Fruit fly (Drosophila melanogaster) whole organism, prepupa: ENCODE results near the gene MRG15.

ENCODE experiments used
- CG10669 ChIP-seq: fragments of 200-800 bp; sonication (Bioruptor generic); optimal IDR thresholded peaks from 3 replicates; lab custom pipeline; 2018; ENCODE audit warnings: missing biosample characterization, mild to moderate bottlenecking, missing genetic modification characterization, moderate library complexity
- CG11294 ChIP-seq: fragments of 200-800 bp; sonication (Bioruptor generic); IDR thresholded peaks from 2 replicates; pipeline ENCODE4 v1.3.6; 2022; ENCODE audit warnings: missing biosample characterization, missing genetic modification characterization
- CG11762 ChIP-seq: fragments of 200-800 bp; sonication (Bioruptor generic); optimal IDR thresholded peaks from 3 replicates; lab custom pipeline; 2016; ENCODE audit warnings: missing biosample characterization, missing genetic modification characterization; ENCODE audit not compliant: insufficient read depth
- CG15336 ChIP-seq: fragments of 200-800 bp; sonication (Bioruptor generic); IDR thresholded peaks from 2 replicates; pipeline ENCODE4 v1.3.6; 2022; ENCODE audit warnings: missing biosample characterization, missing genetic modification characterization
- CG1621 ChIP-seq: fragments of 200-800 bp; sonication (Bioruptor generic); optimal IDR thresholded peaks from 3 replicates; lab custom pipeline; 2018; ENCODE audit warnings: missing biosample characterization, mild to moderate bottlenecking, missing genetic modification characterization
- CG3032 ChIP-seq: fragments of 200-800 bp; optimal IDR thresholded peaks from 2 replicates; lab custom pipeline; 2019; ENCODE audit warnings: missing biosample characterization, mild to moderate bottlenecking, missing genetic modification characterization, moderate library complexity
- CG4318 ChIP-seq: fragments of 200-800 bp; sonication (Bioruptor generic); optimal IDR thresholded peaks from 3 replicates; lab custom pipeline; 2017; ENCODE audit warnings: missing biosample characterization, mild to moderate bottlenecking, missing genetic modification characterization
- CG6163 ChIP-seq: fragments of 200-800 bp; sonication (Bioruptor generic); IDR thresholded peaks from 3 replicates; pipeline ENCODE4 v1.3.6; 2022; ENCODE audit warnings: missing biosample characterization, missing genetic modification characterization
- CG6792 ChIP-seq: fragments of 200-800 bp; sonication (Bioruptor generic); optimal IDR thresholded peaks from 3 replicates; lab custom pipeline; 2016; ENCODE audit warnings: missing biosample characterization, missing genetic modification characterization
- CG6854 ChIP-seq: fragments of 200-800 bp; sonication (Bioruptor generic); optimal IDR thresholded peaks from 2 replicates; lab custom pipeline; 2017; ENCODE audit warnings: missing biosample characterization, mild to moderate bottlenecking, missing genetic modification characterization
- Eip78C ChIP-seq: fragments of 200-800 bp; sonication (Bioruptor generic); peaks from one replicate; lab custom pipeline; 2016; ENCODE audit warnings: missing biosample characterization, missing genetic modification characterization
- Ets21C ChIP-seq: fragments of 200-800 bp; sonication (Bioruptor generic); optimal IDR thresholded peaks from 3 replicates; lab custom pipeline; 2016; ENCODE audit warnings: missing biosample characterization, missing genetic modification characterization
- Hr39 ChIP-seq: fragments of 200-800 bp; sonication (Bioruptor generic); optimal IDR thresholded peaks from 2 replicates; lab custom pipeline; 2016; ENCODE audit warnings: missing biosample characterization, missing genetic modification characterization
- Hr4 ChIP-seq: fragments of 200-800 bp; sonication (Bioruptor generic); optimal IDR thresholded peaks from 3 replicates; lab custom pipeline; 2016; ENCODE audit warnings: missing biosample characterization, missing genetic modification characterization
- OdsH ChIP-seq: fragments of 200-800 bp; sonication (Bioruptor generic); optimal IDR thresholded peaks from 3 replicates; lab custom pipeline; 2016; ENCODE audit warnings: missing biosample characterization, missing genetic modification characterization
- achi ChIP-seq: fragments of 200-800 bp; sonication (Bioruptor generic); optimal IDR thresholded peaks from 3 replicates; lab custom pipeline; 2016; ENCODE audit warnings: missing biosample characterization, missing genetic modification characterization
- cyc ChIP-seq: fragments of 200-800 bp; sonication (Bioruptor generic); optimal IDR thresholded peaks from 3 replicates; lab custom pipeline; 2016; ENCODE audit warnings: missing biosample characterization, missing genetic modification characterization
- dac ChIP-seq: fragments of 200-800 bp; sonication (Bioruptor generic); optimal IDR thresholded peaks from 2 replicates; lab custom pipeline; 2017; ENCODE audit warnings: missing biosample characterization, mild to moderate bottlenecking, missing genetic modification characterization
- eg ChIP-seq: fragments of 200-800 bp; sonication (Bioruptor generic); IDR thresholded peaks from 3 replicates; pipeline ENCODE4 v1.3.6; 2022; ENCODE audit warnings: missing biosample characterization, missing genetic modification characterization
- fd59A ChIP-seq: fragments of 200-800 bp; sonication (Bioruptor generic); optimal IDR thresholded peaks from 2 replicates; lab custom pipeline; 2017; ENCODE audit warnings: missing biosample characterization, mild to moderate bottlenecking, missing genetic modification characterization, missing genetic modification reagents
- ss ChIP-seq, 2 experiments: fragments of 200-800 bp; sonication (Bioruptor generic); optimal IDR thresholded peaks; 2 replicates in 1 of 2; 3 replicates in 1 of 2; lab custom pipeline; 2017 to 2018; ENCODE audit warnings: mild to moderate bottlenecking in 2 of 2, missing biosample characterization in 2 of 2, missing genetic modification characterization in 2 of 2, moderate library complexity in 1 of 2
- topi ChIP-seq: fragments of 200-800 bp; sonication (Bioruptor generic); optimal IDR thresholded peaks from 3 replicates; lab custom pipeline; 2016; ENCODE audit warnings: missing biosample characterization, missing genetic modification characterization
- vri ChIP-seq: fragments of 200-800 bp; sonication (Bioruptor generic); optimal IDR thresholded peaks from 3 replicates; lab custom pipeline; 2016; ENCODE audit warnings: missing biosample characterization, mild to moderate bottlenecking, missing genetic modification characterization

Gene MRG15

DNA sequence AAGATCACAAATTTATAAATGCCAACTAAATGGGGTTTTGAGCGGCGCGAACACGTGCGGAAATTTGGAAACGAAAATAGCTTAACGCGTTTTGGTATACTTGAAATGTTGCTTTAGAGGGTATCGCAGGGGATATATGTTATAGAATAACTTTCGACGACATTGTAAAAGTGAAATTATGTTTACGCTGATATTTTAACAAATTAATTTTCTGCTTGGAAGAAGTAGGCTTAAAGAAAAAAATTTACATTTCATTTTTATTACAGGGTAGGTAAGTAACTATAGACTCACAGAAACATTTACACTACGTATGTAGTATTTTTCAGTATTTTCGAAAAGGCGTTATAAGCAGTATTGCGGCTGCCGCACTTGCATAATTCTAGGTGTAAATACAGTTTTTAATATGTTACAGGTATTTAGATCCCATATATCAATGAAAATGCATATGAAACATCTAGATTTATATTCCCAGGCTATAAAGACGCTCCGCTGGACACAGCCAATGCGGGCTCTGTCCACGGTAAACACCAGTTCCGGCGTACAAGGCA is 48.5 kb downstream of the MRG15 start, which contains the start of the genes Art3 and mRpS10 (continued):
- TF ChIP-seq fd59A (peak; percentile 100), CG11294 (GFP tag; lab: Robert Waterston, UW) (peak; percentile 100), CG1621 (peak; percentile 99), ss (GFP tag; optimal IDR thresholded peaks at IDR 0.05; lab: Kevin White, UChicago) (peak; percentile 99 to 100), topi (GFP tag; lab: Kevin White, UChicago) (peak; percentile 100), OdsH (GFP tag; lab: Kevin White, UChicago) (peak; percentile 100), Hr4 (peak; percentile 100), eg (GFP tag; lab: Robert Waterston, UW) (peak; percentile 100), CG15336 (GFP tag; lab: Robert Waterston, UW) (peak; percentile 100), achi (peak; percentile 99), Ets21C (peak; percentile 100), CG6854 (peak; percentile 99), vri (peak; percentile 99), cyc (peak; percentile 100), CG6163 (GFP tag; lab: Robert Waterston, UW) (peak; percentile 100), Eip78C (GFP tag; lab: Kevin White, UChicago) (peak; percentile 100), CG6792 (GFP tag; lab: Kevin White, UChicago) (peak; percentile 100), CG3032 (tag; lab: Kevin White, UChicago) (peak; percentile 100), Hr39 (GFP tag; lab: Kevin White, UChicago) (peak; percentile 100), CG4318 (GFP tag; lab: Kevin White, UChicago) (peak; percentile 100), CG10669 (peak; percentile 100), dac (GFP tag; lab: Kevin White, UChicago) (peak; percentile 98), CG11762 (GFP tag; lab: Kevin White, UChicago) (peak; percentile 100)
